Worm (Caenorhabditis elegans): ENCODE measurements around the gene srg-69.

DNA sequence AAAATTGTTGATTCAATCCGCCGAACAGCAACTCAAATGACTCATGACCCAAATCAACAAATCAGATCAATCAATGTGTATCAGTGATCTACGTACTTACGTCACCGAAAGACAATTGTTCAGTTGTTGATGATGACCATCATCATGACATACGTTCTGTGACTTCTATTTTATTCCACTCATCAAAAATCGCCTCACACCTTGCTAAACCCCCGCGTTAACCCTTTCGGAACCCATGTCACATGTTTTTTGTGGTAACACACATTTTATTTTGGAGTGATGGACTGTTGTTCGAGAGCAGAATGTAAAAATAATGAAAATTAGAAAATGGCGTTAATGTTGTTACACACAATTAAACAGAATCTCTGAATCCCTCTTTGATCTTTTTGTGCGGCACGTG is 13.1 kb upstream of the srg-69 start:
- TF ChIP-seq ztf-23 (GFP tag; IDR thresholded peaks at IDR 0.05): no peak
- TF ChIP-seq cog-1 (tag; optimal IDR thresholded peaks at IDR 0.05): no peak
- no peak for TF ChIP-seq ref-1 (GFP tag; conservative IDR thresholded peaks at IDR 0.05)
- no peak for TF ChIP-seq T22C8.4 (GFP tag; IDR thresholded peaks at IDR 0.05)
- no peak for TF ChIP-seq ztf-29 (GFP tag; IDR thresholded peaks at IDR 0.05)
- TF ChIP-seq flt-1 (GFP tag; IDR thresholded peaks at IDR 0.05): no peak
- TF ChIP-seq med-1 (GFP tag; optimal IDR thresholded peaks at IDR 0.05; ENCODE audit: insufficient read depth): no peak
- TF ChIP-seq klf-2 (GFP tag; conservative IDR thresholded peaks at IDR 0.05): no peak

Data from whole organism, midembryonic.